Worm (Caenorhabditis elegans) whole organism, midembryonic: Measurements from ENCODE around the gene nhx-3.

Experiments used
- cog-1 ChIP-seq: sonication (generic microtip); optimal IDR thresholded peaks from 2 replicates; lab custom pipeline; 2016; ENCODE audit warnings: missing genetic modification characterization, missing compliant biosample characterization
- tab-1 ChIP-seq: fragments of 200-800 bp; sonication (Bioruptor generic); IDR thresholded peaks from 2 replicates; pipeline ENCODE4 v1.3.6; 2022; ENCODE audit warnings: missing genetic modification characterization, missing compliant biosample characterization
- ztf-29 ChIP-seq: fragments of 200-800 bp; sonication (Bioruptor generic); IDR thresholded peaks from 2 replicates; pipeline ENCODE4 v1.3.6; 2022; ENCODE audit warnings: missing genetic modification reagents, missing genetic modification characterization, missing compliant biosample characterization

- TF ChIP-seq cog-1 (tag; lab: Kevin White, UChicago), result no peak
- no peak for TF ChIP-seq ztf-29 (GFP tag; lab: Robert Waterston, UW)
- TF ChIP-seq tab-1 (GFP tag; lab: Robert Waterston, UW), result no peak
Measured at ce11 chrV:7514939-7515338, 30.4 kb downstream of the nhx-3 start, which contains the start of gene srb-18.
